Fruit fly (Drosophila melanogaster): Measurements from ENCODE around the gene del.

The del gene

DNA sequence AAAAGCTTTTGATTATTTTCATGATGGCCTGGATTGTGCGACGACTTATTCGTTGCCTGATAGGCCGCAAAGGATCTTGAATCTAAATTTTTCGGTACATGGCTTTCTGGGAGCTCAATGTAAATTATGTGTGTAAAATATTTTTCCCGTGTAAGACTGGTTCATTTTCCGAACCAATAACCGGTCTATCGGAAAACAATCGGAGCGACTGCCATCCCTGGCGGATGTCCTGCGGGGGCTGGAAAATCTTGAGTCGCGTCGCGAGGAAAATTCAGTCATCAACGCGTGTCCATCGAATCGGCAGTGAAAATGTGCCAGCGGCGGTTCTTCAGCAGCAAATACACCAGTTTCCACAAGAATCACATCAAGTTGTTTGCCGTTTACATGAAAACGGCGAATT lies 44.0 kb downstream of the del start, which contains the start of the genes CG46307 and Nhe2:
TSS of gene CG46307 (plus strand) at position 243 of the 400 bp plus-strand sequence.
TSS of gene Nhe2 (plus strand) at position 243 of the 400 bp plus-strand sequence.
- TF ChIP-seq Lhr (GFP tag; optimal IDR thresholded peaks at IDR 0.05) = peak; percentile 57
- TF ChIP-seq CG7928 (GFP tag; optimal IDR thresholded peaks at IDR 0.05) = peak; percentile 83
- TF ChIP-seq CG6272 (GFP tag; IDR thresholded peaks at IDR 0.05) = no peak
- peak; percentile 25; the same call in 1 of the 2 replicates for TF ChIP-seq Scr (GFP tag; IDR thresholded peaks at IDR 0.05; ENCODE audit: partially characterized antibody)
- no peak for TF ChIP-seq abd-A (tag; optimal IDR thresholded peaks at IDR 0.05)
- TF ChIP-seq CG10979 (tag; optimal IDR thresholded peaks at IDR 0.05) = no peak
- peak; percentile 6 for TF ChIP-seq CG4424 (GFP tag; optimal IDR thresholded peaks at IDR 0.05)
- peak; percentile 21 for TF ChIP-seq CG2120 (GFP tag; optimal IDR thresholded peaks at IDR 0.05)
- 0 out of 2 replicates have a peak, but pooled peaks have one; percentile 16 for TF ChIP-seq slbo (GFP tag; IDR thresholded peaks at IDR 0.05)
- no peak for TF ChIP-seq CG8290 (GFP tag; optimal IDR thresholded peaks at IDR 0.05)
- TF ChIP-seq CG8290 (tag; optimal IDR thresholded peaks at IDR 0.05) = peak in 1 of 2 experiments; percentile 31
- peak; percentile 21 for TF ChIP-seq BEAF-32 (GFP tag; optimal IDR thresholded peaks at IDR 0.05)
- TF ChIP-seq zf30C (GFP tag; optimal IDR thresholded peaks at IDR 0.05) = peak; percentile 90
- no peak for TF ChIP-seq Dbx (GFP tag; IDR thresholded peaks at IDR 0.05)
- TF ChIP-seq Ets97D (GFP tag; optimal IDR thresholded peaks at IDR 0.05) = peak; percentile 58
- peak; percentile 22 for TF ChIP-seq CG12659 (GFP tag; optimal IDR thresholded peaks at IDR 0.05)
- TF ChIP-seq CG2199 (GFP tag; IDR thresholded peaks at IDR 0.05) = peak; percentile 68
- 0 out of 3 replicates have a peak, but pooled peaks have one; percentile 16 for TF ChIP-seq B-H1 (GFP tag; IDR thresholded peaks at IDR 0.05)
- no peak for TF ChIP-seq crc (GFP tag; optimal IDR thresholded peaks at IDR 0.05)
- peak; percentile 52 for TF ChIP-seq trem (tag; optimal IDR thresholded peaks at IDR 0.05)
- peak; percentile 60; the same call in 1 of the 3 replicates for TF ChIP-seq ci (GFP tag; IDR thresholded peaks at IDR 0.05)
- peak; percentile 18 for TF ChIP-seq YL-1 (GFP tag; optimal IDR thresholded peaks at IDR 0.05)
- peak; percentile 17 for TF ChIP-seq Deaf1 (tag; optimal IDR thresholded peaks at IDR 0.05)
- peak; percentile 47; the same call in 2 of the 3 replicates for TF ChIP-seq CG16813 (GFP tag; IDR thresholded peaks at IDR 0.05; ENCODE audit: partially characterized antibody)
- peak; percentile 43 for TF ChIP-seq pzg (GFP tag; optimal IDR thresholded peaks at IDR 0.05)
- peak; percentile 5 for TF ChIP-seq nerfin-1 (tag; optimal IDR thresholded peaks at IDR 0.05)
- peak; percentile 78 for TF ChIP-seq Ets65A (GFP tag)
- no peak for TF ChIP-seq Blimp-1 (GFP tag; optimal IDR thresholded peaks at IDR 0.05)
- no peak for TF ChIP-seq nau (GFP tag; optimal IDR thresholded peaks at IDR 0.05)
- TF ChIP-seq CG1647 (GFP tag; optimal IDR thresholded peaks at IDR 0.05) = no peak
- TF ChIP-seq bsh (GFP tag; optimal IDR thresholded peaks at IDR 0.05) = peak in 1 of 2 experiments; percentile 16
- TF ChIP-seq CG17361 (GFP tag; IDR thresholded peaks at IDR 0.05) = peak; percentile 20; the same call in 1 of the 3 replicates
- TF ChIP-seq Jarid2 (GFP tag; optimal IDR thresholded peaks at IDR 0.05) = peak; percentile 23
- TF ChIP-seq CG7963 (GFP tag; IDR thresholded peaks at IDR 0.05; ENCODE audit: partially characterized antibody) = 0 out of 3 replicates have a peak, but pooled peaks have one; percentile 17
- TF ChIP-seq Antp (GFP tag; optimal IDR thresholded peaks at IDR 0.05) = peak; percentile 11
- TF ChIP-seq CG16863 (GFP tag; optimal IDR thresholded peaks at IDR 0.05) = no peak
- TF ChIP-seq tna (GFP tag; IDR thresholded peaks at IDR 0.05; ENCODE audit: partially characterized antibody) = 0 out of 2 replicates have a peak, but pooled peaks have one; percentile 21
- peak; percentile 98 for TF ChIP-seq CG15514 (GFP tag; optimal IDR thresholded peaks at IDR 0.05)
- TF ChIP-seq Rfx (GFP tag; IDR thresholded peaks at IDR 0.05) = no peak
- no peak for TF ChIP-seq CG4707 (GFP tag; optimal IDR thresholded peaks at IDR 0.05)
- TF ChIP-seq hkb (optimal IDR thresholded peaks at IDR 0.05) = no peak
- TF ChIP-seq hkb (GFP tag; IDR thresholded peaks at IDR 0.05) = no peak
- TF ChIP-seq ro (GFP tag; IDR thresholded peaks at IDR 0.05) = no peak
- TF ChIP-seq CG10267 (tag; optimal IDR thresholded peaks at IDR 0.05) = peak; percentile 30
- peak; percentile 11 for TF ChIP-seq CG8924 (tag; optimal IDR thresholded peaks at IDR 0.05)
- peak; percentile 76 for TF ChIP-seq Med (GFP tag)
- peak; percentile 0 for TF ChIP-seq CG18262 (tag; optimal IDR thresholded peaks at IDR 0.05)
- no peak for TF ChIP-seq prd (optimal IDR thresholded peaks at IDR 0.05)
- TF ChIP-seq prd (GFP tag; IDR thresholded peaks at IDR 0.05) = 0 out of 3 replicates have a peak, but pooled peaks have one; percentile 32
- peak; percentile 15 for TF ChIP-seq CG2712 (tag; optimal IDR thresholded peaks at IDR 0.05)
